Worm (Caenorhabditis elegans) whole organism, young adult: ENCODE data around the gene unc-44.

Experiments used
- B0019.2 ChIP-seq: fragments of 200-800 bp; sonication (Bioruptor generic); conservative IDR thresholded peaks from 2 replicates; pipeline ENCODE4 v1.3.6; 2022; ENCODE audit warnings: missing genetic modification reagents, missing genetic modification characterization, missing compliant biosample characterization
- B0035.1 ChIP-seq: sonication (generic microtip); optimal IDR thresholded peaks from 2 replicates; lab custom pipeline; 2016; ENCODE audit warnings: missing genetic modification characterization, mild to moderate bottlenecking, missing compliant biosample characterization, missing genotype, missing genetic modification reagents
- F57A8.1 ChIP-seq: fragments of 200-800 bp; sonication (Bioruptor generic); optimal IDR thresholded peaks from 2 replicates; lab custom pipeline; 2018; ENCODE audit warnings: mild to moderate bottlenecking, missing genetic modification characterization, moderate library complexity, missing compliant biosample characterization
- T26A5.8 ChIP-seq: sonication (generic microtip); optimal IDR thresholded peaks from 2 replicates; lab custom pipeline; 2016; ENCODE audit warnings: missing genetic modification characterization, missing compliant biosample characterization
- Y53F4B.3 ChIP-seq: fragments of 200-800 bp; sonication (Bioruptor generic); IDR thresholded peaks from 2 replicates; pipeline ENCODE4 v1.3.6; 2022; ENCODE audit warnings: missing genetic modification reagents, missing genetic modification characterization, missing compliant biosample characterization
- Y53G8AR.9 ChIP-seq: fragments of 200-800 bp; sonication (Bioruptor generic); conservative IDR thresholded peaks from 2 replicates; pipeline ENCODE4 v1.3.6; 2022; ENCODE audit warnings: missing genetic modification reagents, missing genetic modification characterization, missing compliant biosample characterization
- Y56A3A.18 ChIP-seq: fragments of 200-800 bp; sonication (Bioruptor generic); IDR thresholded peaks from 2 replicates; pipeline ENCODE4 v1.3.6; 2022; ENCODE audit warnings: missing genetic modification reagents, missing genetic modification characterization, missing compliant biosample characterization
- ZK185.1 ChIP-seq: sonication (generic microtip); optimal IDR thresholded peaks from 2 replicates; lab custom pipeline; 2016; ENCODE audit warnings: mild to moderate bottlenecking, missing genetic modification characterization, missing compliant biosample characterization; ENCODE audit not compliant: poor library complexity, severe bottlenecking
- athp-1 ChIP-seq: sonication (generic microtip); optimal IDR thresholded peaks from 2 replicates; lab custom pipeline; 2017; ENCODE audit warnings: mild to moderate bottlenecking, missing genetic modification characterization, missing compliant biosample characterization
- attf-3 ChIP-seq: fragments of 200-800 bp; sonication (Bioruptor generic); conservative IDR thresholded peaks from 2 replicates; pipeline ENCODE4 v1.3.6; 2022; ENCODE audit warnings: missing genetic modification reagents, missing genetic modification characterization, missing compliant biosample characterization
- attf-5 ChIP-seq: fragments of 200-800 bp; sonication (Bioruptor generic); optimal IDR thresholded peaks from 2 replicates; lab custom pipeline; 2018; ENCODE audit warnings: mild to moderate bottlenecking, missing genetic modification characterization, missing compliant biosample characterization
- bed-2 ChIP-seq: fragments of 200-800 bp; sonication (Bioruptor generic); IDR thresholded peaks from 2 replicates; pipeline ENCODE4 v1.3.6; 2022; ENCODE audit warnings: missing genetic modification reagents, missing genetic modification characterization, missing compliant biosample characterization
- ceh-100 ChIP-seq: fragments of 200-800 bp; sonication (Bioruptor generic); IDR thresholded peaks from 2 replicates; pipeline ENCODE4 v1.3.6; 2022; ENCODE audit warnings: missing genetic modification reagents, missing genetic modification characterization, missing compliant biosample characterization
- ceh-40 ChIP-seq: fragments of 200-800 bp; sonication (Bioruptor generic); IDR thresholded peaks from 2 replicates; pipeline ENCODE4 v1.3.6; 2022; ENCODE audit warnings: missing genetic modification characterization, missing compliant biosample characterization
- ceh-58 ChIP-seq: fragments of 200-800 bp; sonication (Bioruptor generic); IDR thresholded peaks from 2 replicates; pipeline ENCODE4 v1.3.6; 2022; ENCODE audit warnings: missing genetic modification characterization, missing compliant biosample characterization
- chd-7 ChIP-seq: sonication (generic microtip); optimal IDR thresholded peaks from 2 replicates; lab custom pipeline; 2016; ENCODE audit warnings: mild to moderate bottlenecking, missing genetic modification characterization, moderate library complexity, missing compliant biosample characterization
- dox-1 ChIP-seq: fragments of 200-800 bp; sonication (Bioruptor generic); IDR thresholded peaks from 2 replicates; pipeline ENCODE4 v1.3.6; 2022; ENCODE audit warnings: missing genetic modification reagents, missing genetic modification characterization, missing compliant biosample characterization
- dpl-1 ChIP-seq: fragments of 150-350 bp; optimal IDR thresholded peaks from 2 replicates; lab custom pipeline; 2014; ENCODE audit warnings: missing biosample characterization, missing genetic modification reagents, missing genetic modification characterization
- efl-1 ChIP-seq: fragments of 150-350 bp; optimal IDR thresholded peaks from 2 replicates; lab custom pipeline; 2014; ENCODE audit warnings: missing biosample characterization, missing genetic modification reagents, missing genetic modification characterization
- egrh-3 ChIP-seq: fragments of 200-800 bp; sonication (Bioruptor generic); IDR thresholded peaks from 2 replicates; pipeline ENCODE4 v1.3.6; 2022; ENCODE audit warnings: missing genetic modification reagents, missing genetic modification characterization, missing compliant biosample characterization
- ekl-4 ChIP-seq: fragments of 200-800 bp; sonication (Bioruptor generic); IDR thresholded peaks from 2 replicates; pipeline ENCODE4 v1.3.6; 2022; ENCODE audit warnings: missing genetic modification reagents, missing genetic modification characterization, missing compliant biosample characterization
- him-1 ChIP-seq: sonication (generic microtip); optimal IDR thresholded peaks from 2 replicates; lab custom pipeline; 2016; ENCODE audit warnings: missing genotype, missing genetic modification reagents, missing genetic modification characterization, missing compliant biosample characterization
- hrde-1 ChIP-seq: sonication (generic microtip); optimal IDR thresholded peaks from 2 replicates; lab custom pipeline; 2016; ENCODE audit warnings: missing genetic modification characterization, mild to moderate bottlenecking, missing compliant biosample characterization, moderate library complexity, missing genotype, missing genetic modification reagents, borderline replicate concordance
- hsf-1 ChIP-seq: fragments of 200-800 bp; sonication (Bioruptor generic); IDR thresholded peaks from 2 replicates; pipeline ENCODE4 v1.3.6; 2022; ENCODE audit warnings: missing genetic modification reagents, missing genetic modification characterization, missing compliant biosample characterization
- lin-54 ChIP-seq: fragments of 200-800 bp; sonication (Bioruptor generic); optimal IDR thresholded peaks from 2 replicates; lab custom pipeline; 2018; ENCODE audit warnings: mild to moderate bottlenecking, missing genetic modification characterization, missing compliant biosample characterization
- lsl-1 ChIP-seq: fragments of 200-800 bp; sonication (Bioruptor generic); optimal IDR thresholded peaks from 2 replicates; lab custom pipeline; 2018; ENCODE audit warnings: mild to moderate bottlenecking, missing genetic modification characterization, moderate library complexity, missing compliant biosample characterization
- madf-3 ChIP-seq: fragments of 200-800 bp; sonication (Bioruptor generic); IDR thresholded peaks from 2 replicates; pipeline ENCODE4 v1.3.6; 2022; ENCODE audit warnings: missing genetic modification reagents, missing genetic modification characterization, missing compliant biosample characterization
- mcd-1 ChIP-seq: fragments of 200-800 bp; sonication (Bioruptor generic); IDR thresholded peaks from 2 replicates; pipeline ENCODE4 v1.3.6; 2022; ENCODE audit warnings: missing genetic modification reagents, missing genetic modification characterization, missing compliant biosample characterization
- mel-28 ChIP-seq: sonication (generic microtip); optimal IDR thresholded peaks from 2 replicates; lab custom pipeline; 2016; ENCODE audit warnings: borderline replicate concordance, mild to moderate bottlenecking, missing genetic modification characterization, missing compliant biosample characterization
- nfya-1 ChIP-seq: sonication (generic microtip); optimal IDR thresholded peaks from 2 replicates; lab custom pipeline; 2017; ENCODE audit warnings: antibody characterized with exemption, missing compliant biosample characterization, missing genetic modification characterization, borderline replicate concordance; ENCODE audit not compliant: insufficient read depth
- nhr-27 ChIP-seq: fragments of 200-800 bp; sonication (Bioruptor generic); optimal IDR thresholded peaks from 2 replicates; lab custom pipeline; 2018; ENCODE audit warnings: mild to moderate bottlenecking, missing genetic modification characterization, moderate library complexity, missing compliant biosample characterization
- nhr-80 ChIP-seq: sonication (generic microtip); optimal IDR thresholded peaks from 2 replicates; lab custom pipeline; 2016; ENCODE audit warnings: missing genetic modification characterization, missing compliant biosample characterization
- rcor-1 ChIP-seq: fragments of 200-800 bp; sonication (Bioruptor generic); IDR thresholded peaks from 2 replicates; pipeline ENCODE4 v1.3.6; 2022; ENCODE audit warnings: missing genetic modification reagents, missing genetic modification characterization, missing compliant biosample characterization
- sea-2 ChIP-seq: fragments of 200-800 bp; sonication (Bioruptor generic); IDR thresholded peaks from 2 replicates; pipeline ENCODE4 v1.3.6; 2022; ENCODE audit warnings: missing genetic modification characterization, missing compliant biosample characterization
- snpc-1.1 ChIP-seq: sonication (generic microtip); optimal IDR thresholded peaks from 2 replicates; lab custom pipeline; 2017; ENCODE audit warnings: missing genetic modification characterization, mild to moderate bottlenecking, missing compliant biosample characterization, antibody characterized with exemption, moderate library complexity, missing genotype, missing genetic modification reagents; ENCODE audit not compliant: insufficient read depth
- snpc-3.4 ChIP-seq: sonication (generic microtip); optimal IDR thresholded peaks from 2 replicates; lab custom pipeline; 2017; ENCODE audit warnings: missing genetic modification characterization, mild to moderate bottlenecking, missing compliant biosample characterization, antibody characterized with exemption, moderate library complexity, missing genotype, missing genetic modification reagents
- snpc-4 ChIP-seq, 5 experiments: fragments of 150-350 bp in 1 of 5; sonication (generic microtip) in 4 of 5; optimal IDR thresholded peaks; 2 replicates each; lab custom pipeline; 2014 to 2018; ENCODE audit warnings: missing genetic modification characterization in 5 of 5, missing biosample characterization in 3 of 5, antibody characterized with exemption in 2 of 5, mild to moderate bottlenecking in 2 of 5, missing compliant biosample characterization in 2 of 5, missing genotype in 2 of 5, moderate library complexity in 2 of 5, missing genetic modification reagents in 1 of 5
- somi-1 ChIP-seq: fragments of 200-800 bp; sonication (Bioruptor generic); optimal IDR thresholded peaks from 2 replicates; lab custom pipeline; 2018; ENCODE audit warnings: mild to moderate bottlenecking, missing genetic modification characterization, missing compliant biosample characterization
- tbx-9 ChIP-seq: sonication (generic microtip); optimal IDR thresholded peaks from 2 replicates; lab custom pipeline; 2016; ENCODE audit warnings: borderline replicate concordance, missing genetic modification characterization, inconsistent platforms, missing compliant biosample characterization
- unc-62 ChIP-seq: fragments of 150-350 bp; optimal IDR thresholded peaks from 2 replicates; lab custom pipeline; 2014; ENCODE audit warnings: missing biosample characterization, missing genetic modification reagents, missing genetic modification characterization
- zim-3 ChIP-seq: sonication (generic microtip); optimal IDR thresholded peaks from 2 replicates; lab custom pipeline; 2017; ENCODE audit warnings: mild to moderate bottlenecking, missing genetic modification characterization, moderate library complexity, missing compliant biosample characterization
- ztf-18 ChIP-seq: sonication (generic microtip); optimal IDR thresholded peaks from 2 replicates; lab custom pipeline; 2016; ENCODE audit warnings: missing genotype, mild to moderate bottlenecking, missing genetic modification characterization, missing compliant biosample characterization
- ztf-22 ChIP-seq: fragments of 200-800 bp; sonication (Bioruptor generic); optimal IDR thresholded peaks from 2 replicates; lab custom pipeline; 2018; ENCODE audit warnings: mild to moderate bottlenecking, missing genetic modification characterization, moderate library complexity, missing compliant biosample characterization
- ztf-26 ChIP-seq: sonication (generic microtip); optimal IDR thresholded peaks from 2 replicates; lab custom pipeline; 2017; ENCODE audit warnings: missing genetic modification characterization, missing compliant biosample characterization
- ztf-6 ChIP-seq: fragments of 200-800 bp; sonication (Bioruptor generic); IDR thresholded peaks from 2 replicates; pipeline ENCODE4 v1.3.6; 2022; ENCODE audit warnings: missing genetic modification reagents, missing genetic modification characterization, missing compliant biosample characterization

Gene unc-44

DNA sequence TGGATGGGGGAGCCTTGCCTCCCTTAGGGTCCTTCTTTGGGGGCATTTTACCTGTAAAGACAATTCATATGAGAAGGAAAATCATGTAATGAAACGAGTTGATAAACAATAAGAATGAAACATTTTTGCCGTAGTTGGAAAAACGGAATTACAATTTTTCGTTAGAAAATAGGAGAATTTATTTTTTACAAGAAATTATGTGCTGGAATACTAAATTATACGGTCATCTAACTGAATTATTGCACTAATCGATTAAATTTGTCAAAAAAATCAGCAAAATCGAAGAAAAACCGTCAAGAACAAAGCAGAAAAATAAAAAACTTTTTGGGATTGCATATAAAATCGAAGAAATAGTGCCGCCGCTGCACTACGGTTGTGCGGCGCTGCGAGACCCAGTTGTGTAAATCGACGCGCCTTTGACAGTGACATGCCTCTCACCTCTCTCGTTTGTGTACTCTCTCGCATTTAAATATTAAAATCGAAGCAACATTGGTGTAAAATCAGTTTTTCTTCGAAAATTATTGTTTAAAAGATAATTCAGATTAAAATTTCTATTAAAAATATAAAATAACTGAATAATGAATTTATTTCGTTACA is 27.7 kb upstream of the unc-44 start, which contains the start of gene rps-25 (continued):
- no peak for TF ChIP-seq hsf-1 (GFP tag; lab: Robert Waterston, UW)
- no peak for TF ChIP-seq bed-2 (GFP tag; lab: Robert Waterston, UW)
- 0 out of 2 replicates have a peak, but pooled peaks have one; percentile 40 for TF ChIP-seq madf-3
- TF ChIP-seq ztf-22 (GFP tag; lab: Kevin White, UChicago): no peak
- TF ChIP-seq ceh-58: no peak
- peak; percentile 37; the same call in 1 of the 2 replicates for TF ChIP-seq rcor-1 (GFP tag; lab: Robert Waterston, UW)
- TF ChIP-seq snpc-3.4: peak; percentile 57
- no peak for TF ChIP-seq athp-1 (tag; lab: Kevin White, UChicago)
- no peak for TF ChIP-seq ekl-4 (GFP tag; lab: Robert Waterston, UW)
- no peak for TF ChIP-seq zim-3
- TF ChIP-seq B0035.1 (tag; lab: Kevin White, UChicago): no peak
- peak; percentile 76 for TF ChIP-seq snpc-4 (GFP tag; optimal IDR thresholded peaks at IDR 0.05; lab: Kevin White, UChicago)
- TF ChIP-seq snpc-4 (tag; optimal IDR thresholded peaks at IDR 0.05; lab: Kevin White, UChicago): peak in 3 of 4 experiments; percentile 79 to 94 (median 90)
- no peak for TF ChIP-seq sea-2 (GFP tag; lab: Robert Waterston, UW)
- no peak for TF ChIP-seq ceh-100 (GFP tag; lab: Robert Waterston, UW)
- TF ChIP-seq him-1 (tag; lab: Kevin White, UChicago): no peak
- peak; percentile 1 for TF ChIP-seq ztf-18 (tag; lab: Kevin White, UChicago)
- no peak for TF ChIP-seq dox-1 (GFP tag; lab: Robert Waterston, UW)
- TF ChIP-seq ztf-26: no peak
- TF ChIP-seq nhr-27: no peak
- TF ChIP-seq Y53G8AR.9 (GFP tag; lab: Robert Waterston, UW): no peak
- TF ChIP-seq ceh-40: no peak
- TF ChIP-seq Y53F4B.3 (GFP tag; lab: Robert Waterston, UW): no peak
- TF ChIP-seq somi-1 (GFP tag; lab: Kevin White, UChicago): no peak
- TF ChIP-seq chd-7 (tag; lab: Kevin White, UChicago): no peak
- peak; percentile 75 for TF ChIP-seq lsl-1 (GFP tag; lab: Kevin White, UChicago)
- TF ChIP-seq attf-5 (GFP tag; lab: Kevin White, UChicago): peak; percentile 29
- TF ChIP-seq egrh-3 (GFP tag; lab: Robert Waterston, UW): no peak
- TF ChIP-seq lin-54 (GFP tag; lab: Kevin White, UChicago): no peak
- no peak for TF ChIP-seq nfya-1 (tag; lab: Kevin White, UChicago)
- TF ChIP-seq mel-28: no peak
- TF ChIP-seq mcd-1 (GFP tag; lab: Robert Waterston, UW): no peak
- no peak for TF ChIP-seq unc-62 (GFP tag; lab: Kevin White, UChicago)
- no peak for TF ChIP-seq B0019.2
- TF ChIP-seq hrde-1: no peak

DNA sequence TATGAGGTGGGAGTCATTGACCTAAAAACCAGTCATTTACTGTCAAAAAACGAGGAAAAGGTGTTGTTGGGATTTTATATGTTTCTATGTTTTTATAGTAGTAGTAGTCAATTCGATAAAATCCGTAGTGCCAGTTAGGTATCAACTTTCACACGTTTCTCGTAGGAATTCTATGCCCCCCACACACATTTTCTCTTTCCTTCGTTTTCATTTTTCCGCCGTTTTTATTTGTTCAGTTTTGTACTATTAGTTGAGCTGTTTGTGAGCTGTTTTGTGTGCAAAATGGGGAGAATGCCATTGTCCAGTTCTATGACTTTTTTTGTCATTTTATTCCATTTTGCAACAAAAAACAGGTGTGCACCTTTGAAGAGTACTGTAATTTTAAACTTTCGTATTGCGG is 26.6 kb upstream of the unc-44 start:
- TF ChIP-seq B0035.1 (tag; lab: Kevin White, UChicago) (no peak), dpl-1 (GFP tag; lab: Kevin White, UChicago) (no peak), madf-3 (no peak), F57A8.1 (GFP tag; lab: Kevin White, UChicago) (no peak), tbx-9 (tag; lab: Kevin White, UChicago) (no peak), efl-1 (GFP tag; lab: Kevin White, UChicago) (no peak), dox-1 (GFP tag; lab: Robert Waterston, UW) (no peak), athp-1 (tag; lab: Kevin White, UChicago) (no peak), snpc-1.1 (tag; lab: Kevin White, UChicago) (no peak), Y56A3A.18 (GFP tag; lab: Robert Waterston, UW) (no peak), attf-3 (GFP tag; lab: Robert Waterston, UW) (no peak), unc-62 (GFP tag; lab: Kevin White, UChicago) (no peak), sea-2 (GFP tag; lab: Robert Waterston, UW) (no peak), ZK185.1 (no peak), T26A5.8 (tag; lab: Kevin White, UChicago) (no peak), ztf-6 (GFP tag; lab: Robert Waterston, UW) (no peak), Y53G8AR.9 (GFP tag; lab: Robert Waterston, UW) (no peak), B0019.2 (no peak), nhr-80 (tag; lab: Kevin White, UChicago) (no peak)
